Worm (Caenorhabditis elegans) whole organism, L2 larva: Measurements from ENCODE around the gene nhr-202.

Experiments used
- C34F6.9 ChIP-seq: fragments of 150-350 bp; optimal IDR thresholded peaks from 2 replicates; lab custom pipeline; 2014; ENCODE audit warnings: missing biosample characterization, missing genetic modification characterization
- F13H6.1 ChIP-seq: sonication (generic microtip); optimal IDR thresholded peaks from 2 replicates; lab custom pipeline; 2016; ENCODE audit warnings: missing genetic modification characterization, missing compliant biosample characterization
- alr-1 ChIP-seq: fragments of 150-350 bp; optimal IDR thresholded peaks from 2 replicates; lab custom pipeline; 2014; ENCODE audit warnings: missing biosample characterization, missing genetic modification characterization
- aly-2 ChIP-seq: fragments of 150-350 bp; optimal IDR thresholded peaks from 2 replicates; lab custom pipeline; 2014; ENCODE audit warnings: missing biosample characterization, missing genetic modification characterization
- ama-1 ChIP-seq: fragments of 150-350 bp; optimal IDR thresholded peaks from 2 replicates; lab custom pipeline; 2018; ENCODE audit warnings: inconsistent platforms
- blmp-1 ChIP-seq: sonication (generic microtip); optimal IDR thresholded peaks from 2 replicates; lab custom pipeline; 2017; ENCODE audit warnings: missing genetic modification characterization, mild to moderate bottlenecking, missing compliant biosample characterization, antibody characterized with exemption, moderate library complexity; ENCODE audit not compliant: insufficient read depth
- ceh-16 ChIP-seq: fragments of 150-350 bp; optimal IDR thresholded peaks from 2 replicates; lab custom pipeline; 2014; ENCODE audit warnings: missing biosample characterization, missing genetic modification characterization
- crh-2 ChIP-seq: sonication (generic microtip); optimal IDR thresholded peaks from 2 replicates; lab custom pipeline; 2017; ENCODE audit warnings: missing biosample characterization, missing genetic modification characterization
- egl-27 ChIP-seq: sonication (generic microtip); optimal IDR thresholded peaks from 3 replicates; lab custom pipeline; 2017; ENCODE audit warnings: missing biosample characterization, missing genetic modification reagents, missing genetic modification characterization
- elt-1 ChIP-seq: fragments of 150-350 bp; optimal IDR thresholded peaks from 2 replicates; lab custom pipeline; 2014; ENCODE audit warnings: missing biosample characterization, missing genetic modification characterization
- fos-1 ChIP-seq: fragments of 150-350 bp; optimal IDR thresholded peaks from 2 replicates; lab custom pipeline; 2014; ENCODE audit warnings: missing biosample characterization, missing genetic modification characterization
- gmeb-1 ChIP-seq: fragments of 150-350 bp; optimal IDR thresholded peaks from 2 replicates; lab custom pipeline; 2014; ENCODE audit warnings: missing biosample characterization, missing genetic modification characterization
- nhr-10 ChIP-seq: sonication (generic microtip); optimal IDR thresholded peaks from 2 replicates; lab custom pipeline; 2017; ENCODE audit warnings: missing biosample characterization, missing genetic modification characterization
- nhr-11 ChIP-seq: fragments of 150-350 bp; optimal IDR thresholded peaks from 2 replicates; lab custom pipeline; 2014; ENCODE audit warnings: missing biosample characterization, missing genetic modification characterization
- nhr-12 ChIP-seq: fragments of 150-350 bp; optimal IDR thresholded peaks from 2 replicates; lab custom pipeline; 2014; ENCODE audit warnings: missing biosample characterization, missing genetic modification characterization
- nhr-129 ChIP-seq: fragments of 150-350 bp; optimal IDR thresholded peaks from 2 replicates; lab custom pipeline; 2014; ENCODE audit warnings: missing biosample characterization, missing genetic modification characterization
- nhr-237 ChIP-seq: fragments of 150-350 bp; optimal IDR thresholded peaks from 2 replicates; lab custom pipeline; 2014; ENCODE audit warnings: missing biosample characterization, missing genetic modification characterization
- nhr-6 ChIP-seq: fragments of 150-350 bp; optimal IDR thresholded peaks from 2 replicates; lab custom pipeline; 2014; ENCODE audit warnings: missing biosample characterization, missing genetic modification characterization
- peb-1 ChIP-seq: fragments of 150-350 bp; optimal IDR thresholded peaks from 2 replicates; lab custom pipeline; 2014; ENCODE audit warnings: missing biosample characterization, missing genetic modification characterization
- sem-4 ChIP-seq: fragments of 150-350 bp; optimal IDR thresholded peaks from 2 replicates; lab custom pipeline; 2014; ENCODE audit warnings: missing biosample characterization, missing genetic modification reagents, missing genetic modification characterization
- skn-1 ChIP-seq: sonication (generic microtip); optimal IDR thresholded peaks from 2 replicates; lab custom pipeline; 2017; ENCODE audit warnings: missing biosample characterization, missing genetic modification characterization
- sma-3 ChIP-seq: sonication (generic microtip); optimal IDR thresholded peaks from 2 replicates; lab custom pipeline; 2016; ENCODE audit warnings: missing genetic modification reagents, missing genetic modification characterization, missing compliant biosample characterization
- sma-9 ChIP-seq, 2 experiments: fragments of 150-350 bp in 1 of 2; sonication (generic microtip) in 1 of 2; optimal IDR thresholded peaks; 2 replicates each; lab custom pipeline; 2014 to 2016; ENCODE audit warnings: missing genetic modification characterization in 2 of 2, mild to moderate bottlenecking in 1 of 2, missing biosample characterization in 1 of 2, missing compliant biosample characterization in 1 of 2, missing genetic modification reagents in 1 of 2, moderate library complexity in 1 of 2
- unc-39 ChIP-seq: fragments of 150-350 bp; optimal IDR thresholded peaks from 2 replicates; lab custom pipeline; 2014; ENCODE audit warnings: missing biosample characterization, missing genetic modification characterization
- unc-55 ChIP-seq: fragments of 150-350 bp; sonication (generic microtip); optimal IDR thresholded peaks from 3 replicates; lab custom pipeline; 2014; ENCODE audit warnings: missing biosample characterization, missing genetic modification reagents, missing genetic modification characterization
- unc-62 ChIP-seq: fragments of 150-350 bp; optimal IDR thresholded peaks from 2 replicates; lab custom pipeline; 2014; ENCODE audit warnings: missing biosample characterization, missing genetic modification reagents, missing genetic modification characterization
- zag-1 ChIP-seq: fragments of 150-350 bp; optimal IDR thresholded peaks from 2 replicates; lab custom pipeline; 2014; ENCODE audit warnings: missing biosample characterization, missing genetic modification characterization
- ztf-1 ChIP-seq: fragments of 200-800 bp; sonication (Bioruptor generic); conservative IDR thresholded peaks from 2 replicates; pipeline ENCODE4 v1.3.6; 2022; ENCODE audit warnings: missing genetic modification characterization, missing compliant biosample characterization
- ztf-11 ChIP-seq: sonication (generic microtip); optimal IDR thresholded peaks from 2 replicates; lab custom pipeline; 2017; ENCODE audit warnings: missing biosample characterization, missing genetic modification characterization
- ztf-4 ChIP-seq: fragments of 150-350 bp; optimal IDR thresholded peaks from 2 replicates; lab custom pipeline; 2014; ENCODE audit warnings: missing biosample characterization, missing genetic modification characterization

Gene nhr-202

ce11 chrV:489320-489719 lies 26.9 kb downstream of the nhr-202 start, which contains the start of gene nhr-106:
Gene nhr-106, plus strand, starts transcription at chrV:489620.
- TF ChIP-seq zag-1 (tag; lab: Kevin White, UChicago) (no peak), fos-1 (tag; lab: Kevin White, UChicago) (peak; percentile 41)

ce11 chrV:491432-491831 lies 29.0 kb downstream of the nhr-202 start, which contains the start of gene str-196:
Gene str-196, plus strand, starts transcription at chrV:491732.
- no peak for TF ChIP-seq unc-55 (GFP tag; lab: Kevin White, UChicago)
- TF ChIP-seq peb-1 = no peak
- TF ChIP-seq nhr-11 = no peak
- no peak for TF ChIP-seq crh-2 (tag; lab: Kevin White, UChicago)
- TF ChIP-seq unc-62 (GFP tag; lab: Kevin White, UChicago) = no peak
- TF ChIP-seq egl-27 (tag; lab: Kevin White, UChicago) = no peak

ce11 chrV:494284-494683 lies 31.9 kb downstream of the nhr-202 start, which contains the start of gene nhr-131:
Gene nhr-131, plus strand, starts transcription at chrV:494370.
- TF ChIP-seq nhr-129 (tag; lab: Kevin White, UChicago) (peak; percentile 48), crh-2 (tag; lab: Kevin White, UChicago) (peak; percentile 27), sma-9 (GFP tag; optimal IDR thresholded peaks at IDR 0.05; lab: Kevin White, UChicago) (peak; percentile 73), sma-9 (tag; optimal IDR thresholded peaks at IDR 0.05; lab: Kevin White, UChicago) (no peak), fos-1 (tag; lab: Kevin White, UChicago) (peak; percentile 72), C34F6.9 (tag; lab: Kevin White, UChicago) (no peak), gmeb-1 (peak; percentile 20), ama-1 (lab: Kevin White, UChicago) (no peak)

DNA sequence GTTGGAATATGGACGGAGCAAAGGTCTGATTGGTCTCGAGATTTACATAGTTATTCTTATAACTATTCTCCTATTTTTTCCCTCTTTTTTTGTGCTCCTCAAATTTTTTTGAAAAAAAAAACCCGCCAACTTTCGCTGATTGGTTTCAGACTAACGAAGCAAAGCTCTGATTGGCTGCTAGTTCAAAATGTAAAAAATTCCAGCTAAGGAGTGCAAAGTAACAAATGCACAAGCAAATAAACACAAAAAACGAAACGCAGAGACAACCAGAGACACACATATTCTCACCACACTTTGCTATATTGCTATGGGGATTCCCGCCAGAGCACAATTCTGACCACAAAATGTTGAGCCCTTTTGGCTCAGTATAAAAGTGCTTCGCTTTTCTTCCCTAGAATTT lies 35.0 kb downstream of the nhr-202 start, which contains the start of gene T01G6.1:
TSS of gene T01G6.1 (plus strand) at position 301 of the 400 bp plus-strand sequence.
- TF ChIP-seq ceh-16 (tag; lab: Kevin White, UChicago) = no peak
- no peak for TF ChIP-seq aly-2 (tag; lab: Kevin White, UChicago)

DNA sequence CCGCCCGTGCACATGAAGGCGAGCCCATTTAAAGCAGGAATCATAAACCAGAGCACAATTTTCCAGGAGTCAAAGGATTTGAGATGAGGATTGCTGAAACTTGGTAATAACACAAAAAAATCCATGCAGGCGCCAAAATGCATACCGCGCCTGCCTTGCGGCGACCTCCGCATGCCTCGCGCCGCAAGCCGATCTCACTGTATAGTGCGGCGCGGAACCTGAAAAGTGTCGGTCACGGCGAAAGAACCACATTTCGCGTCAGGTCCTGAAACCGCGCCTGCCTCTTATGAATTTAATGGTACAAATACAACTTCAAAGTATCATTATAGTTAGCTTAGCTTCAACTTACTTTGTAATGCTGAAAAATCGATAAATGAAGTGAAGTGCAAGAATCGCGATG lies 38.1 kb downstream of the nhr-202 start:
- TF ChIP-seq F13H6.1 (tag; lab: Kevin White, UChicago) (no peak), nhr-12 (tag; lab: Kevin White, UChicago) (no peak), gmeb-1 (no peak), nhr-11 (no peak), sma-3 (GFP tag; lab: Kevin White, UChicago) (no peak), ztf-4 (tag; lab: Kevin White, UChicago) (no peak), nhr-10 (tag; lab: Kevin White, UChicago) (no peak), nhr-237 (tag; lab: Kevin White, UChicago) (no peak), alr-1 (no peak), unc-39 (no peak), nhr-6 (tag; lab: Kevin White, UChicago) (no peak), ceh-16 (tag; lab: Kevin White, UChicago) (no peak), ztf-11 (no peak)

DNA sequence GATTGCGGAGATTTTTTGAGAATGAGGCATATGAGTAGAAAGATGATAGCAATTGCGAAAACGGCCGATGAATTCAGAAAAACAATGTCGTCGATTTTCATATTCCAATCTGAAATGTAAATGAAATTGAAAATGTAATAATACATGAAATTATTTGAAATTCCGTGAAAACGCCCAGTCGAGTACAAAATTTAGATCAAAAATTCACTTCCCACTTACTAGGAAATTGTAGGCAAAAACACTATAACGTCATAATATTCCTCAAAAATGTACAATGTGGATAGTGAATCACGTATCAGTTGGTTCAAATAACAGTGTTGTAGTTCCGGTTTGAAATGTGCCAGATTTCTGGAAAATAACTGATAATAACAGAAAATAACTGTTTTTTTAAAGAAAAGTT lies 38.8 kb downstream of the nhr-202 start, which contains the start of gene str-256:
TSS of gene str-256 (minus strand) at position 101 of the 400 bp plus-strand sequence.
- TF ChIP-seq nhr-6 (tag; lab: Kevin White, UChicago) (no peak), sem-4 (tag; lab: Kevin White, UChicago) (no peak), crh-2 (tag; lab: Kevin White, UChicago) (no peak), zag-1 (tag; lab: Kevin White, UChicago) (no peak), unc-39 (no peak), unc-62 (GFP tag; lab: Kevin White, UChicago) (no peak), nhr-12 (tag; lab: Kevin White, UChicago) (no peak), nhr-10 (tag; lab: Kevin White, UChicago) (no peak), C34F6.9 (tag; lab: Kevin White, UChicago) (no peak), skn-1 (tag; lab: Kevin White, UChicago) (no peak), sma-9 (GFP tag; optimal IDR thresholded peaks at IDR 0.05; lab: Kevin White, UChicago) (no peak), sma-9 (tag; optimal IDR thresholded peaks at IDR 0.05; lab: Kevin White, UChicago) (no peak), ztf-1 (GFP tag; lab: Robert Waterston, UW) (no peak), elt-1 (tag; lab: Kevin White, UChicago) (no peak), blmp-1 (tag; lab: Kevin White, UChicago) (no peak)
- TF ChIP-seq, all 48 proteins: peak for 0
